Worm (Caenorhabditis elegans): Measurements from ENCODE around the gene Y37E11AL.2.

- TF ChIP-seq unc-86 (tag; optimal IDR thresholded peaks at IDR 0.05) (no peak), ceh-8 (GFP tag; optimal IDR thresholded peaks at IDR 0.05) (no peak), hlh-4 (tag; optimal IDR thresholded peaks at IDR 0.05) (no peak), nhr-11 (tag; optimal IDR thresholded peaks at IDR 0.05) (no peak), fkh-10 (GFP tag; optimal IDR thresholded peaks at IDR 0.05) (no peak), egl-27 (tag; optimal IDR thresholded peaks at IDR 0.05) (no peak), alr-1 (tag; optimal IDR thresholded peaks at IDR 0.05; ENCODE audit: borderline replicate concordance) (no peak), zag-1 (tag; optimal IDR thresholded peaks at IDR 0.05) (no peak)
Observed at ce11 chrIV:3665089-3665488, 33.2 kb upstream of the Y37E11AL.2 start.
